Worm (Caenorhabditis elegans): Measurements from ENCODE around the gene sra-28.

DNA sequence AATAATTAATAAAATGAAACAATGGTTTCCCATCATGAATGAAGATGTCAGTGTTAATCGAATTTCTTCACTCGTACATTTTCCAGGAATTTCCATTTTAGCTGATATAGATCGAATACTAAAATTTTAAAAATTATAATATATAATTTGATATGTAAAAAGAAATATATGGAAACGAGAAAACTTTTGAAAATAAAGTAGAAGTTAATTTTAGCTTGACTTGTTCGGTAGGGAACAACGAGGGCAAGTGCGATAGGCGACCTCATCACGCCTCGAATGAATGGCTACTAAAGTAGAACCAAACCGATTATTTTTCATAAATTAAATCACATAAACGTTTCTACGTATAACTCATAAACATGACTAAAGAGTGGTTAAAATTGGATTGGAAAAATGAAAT lies 4.8 kb upstream of the sra-28 start, which contains the start of gene sra-31:
- no peak for TF ChIP-seq flt-1 (GFP tag; IDR thresholded peaks at IDR 0.05)
- no peak for TF ChIP-seq B0310.2 (tag; optimal IDR thresholded peaks at IDR 0.05)
- TF ChIP-seq ama-1 (optimal IDR thresholded peaks at IDR 0.05): no peak
- no peak for TF ChIP-seq tbx-37 (GFP tag; conservative IDR thresholded peaks at IDR 0.05)
- no peak for TF ChIP-seq pes-1 (GFP tag; IDR thresholded peaks at IDR 0.05)
- no peak for TF ChIP-seq hmbx-1 (tag; optimal IDR thresholded peaks at IDR 0.05)
- TF ChIP-seq scrt-1 (GFP tag; IDR thresholded peaks at IDR 0.05): no peak
- TF ChIP-seq F13C5.2 (tag; optimal IDR thresholded peaks at IDR 0.05): no peak
